Worm (Caenorhabditis elegans) whole organism, young adult: Measurements from ENCODE around the gene srh-42.

ENCODE experiments used
- B0019.2 ChIP-seq: fragments of 200-800 bp; sonication (Bioruptor generic); conservative IDR thresholded peaks from 2 replicates; pipeline ENCODE4 v1.3.6; 2022; ENCODE audit warnings: missing genetic modification reagents, missing genetic modification characterization, missing compliant biosample characterization
- C06A6.2 ChIP-seq: fragments of 200-800 bp; sonication (Bioruptor generic); conservative IDR thresholded peaks from 2 replicates; pipeline ENCODE4 v1.3.6; 2022; ENCODE audit warnings: missing genetic modification characterization, missing compliant biosample characterization
- C17E4.6 ChIP-seq: fragments of 200-800 bp; sonication (Bioruptor generic); IDR thresholded peaks from 2 replicates; pipeline ENCODE4 v1.3.6; 2022; ENCODE audit warnings: missing genetic modification reagents, missing genetic modification characterization, missing compliant biosample characterization
- D2030.7 ChIP-seq: fragments of 200-800 bp; sonication (Bioruptor generic); IDR thresholded peaks from 2 replicates; pipeline ENCODE4 v1.3.6; 2022; ENCODE audit warnings: missing genetic modification reagents, missing genetic modification characterization, missing compliant biosample characterization
- F33H1.4 ChIP-seq: fragments of 200-800 bp; sonication (Bioruptor generic); IDR thresholded peaks from 2 replicates; pipeline ENCODE4 v1.3.6; 2022; ENCODE audit warnings: missing genetic modification reagents, missing genetic modification characterization, missing compliant biosample characterization
- F39B2.1 ChIP-seq: fragments of 200-800 bp; sonication (Bioruptor generic); IDR thresholded peaks from 2 replicates; pipeline ENCODE4 v1.3.6; 2022; ENCODE audit warnings: missing genetic modification reagents, missing genetic modification characterization, missing compliant biosample characterization
- F49E8.2 ChIP-seq: sonication (generic microtip); optimal IDR thresholded peaks from 3 replicates; lab custom pipeline; 2017; ENCODE audit warnings: missing genetic modification characterization, mild to moderate bottlenecking, missing compliant biosample characterization, antibody characterized with exemption, moderate library complexity; ENCODE audit not compliant: insufficient read depth
- K12H6.12 ChIP-seq: fragments of 200-800 bp; sonication (Bioruptor generic); optimal IDR thresholded peaks from 2 replicates; lab custom pipeline; 2018; ENCODE audit warnings: mild to moderate bottlenecking, missing genetic modification characterization, missing compliant biosample characterization
- ZK185.1 ChIP-seq: sonication (generic microtip); optimal IDR thresholded peaks from 2 replicates; lab custom pipeline; 2016; ENCODE audit warnings: mild to moderate bottlenecking, missing genetic modification characterization, missing compliant biosample characterization; ENCODE audit not compliant: poor library complexity, severe bottlenecking
- aptf-2 ChIP-seq: fragments of 200-800 bp; sonication (Bioruptor generic); conservative IDR thresholded peaks from 2 replicates; pipeline ENCODE4 v1.3.6; 2022; ENCODE audit warnings: missing genetic modification reagents, missing genetic modification characterization, missing compliant biosample characterization
- attf-6 ChIP-seq: fragments of 200-800 bp; sonication (Bioruptor generic); IDR thresholded peaks from 2 replicates; pipeline ENCODE4 v1.3.6; 2022; ENCODE audit warnings: missing genetic modification reagents, missing genetic modification characterization, missing compliant biosample characterization
- bed-2 ChIP-seq: fragments of 200-800 bp; sonication (Bioruptor generic); IDR thresholded peaks from 2 replicates; pipeline ENCODE4 v1.3.6; 2022; ENCODE audit warnings: missing genetic modification reagents, missing genetic modification characterization, missing compliant biosample characterization
- cebp-2 ChIP-seq: fragments of 200-800 bp; sonication (Bioruptor generic); IDR thresholded peaks from 2 replicates; pipeline ENCODE4 v1.3.6; 2022; ENCODE audit warnings: missing genetic modification characterization, missing compliant biosample characterization
- ceh-100 ChIP-seq: fragments of 200-800 bp; sonication (Bioruptor generic); IDR thresholded peaks from 2 replicates; pipeline ENCODE4 v1.3.6; 2022; ENCODE audit warnings: missing genetic modification reagents, missing genetic modification characterization, missing compliant biosample characterization
- ceh-40 ChIP-seq: fragments of 200-800 bp; sonication (Bioruptor generic); IDR thresholded peaks from 2 replicates; pipeline ENCODE4 v1.3.6; 2022; ENCODE audit warnings: missing genetic modification characterization, missing compliant biosample characterization
- ceh-91 ChIP-seq: fragments of 200-800 bp; sonication (Bioruptor generic); IDR thresholded peaks from 2 replicates; pipeline ENCODE4 v1.3.6; 2022; ENCODE audit warnings: missing genetic modification reagents, missing genetic modification characterization, missing compliant biosample characterization
- die-1 ChIP-seq: sonication (generic microtip); optimal IDR thresholded peaks from 2 replicates; lab custom pipeline; 2016; ENCODE audit warnings: missing genotype, mild to moderate bottlenecking, missing genetic modification characterization, missing compliant biosample characterization
- dox-1 ChIP-seq: fragments of 200-800 bp; sonication (Bioruptor generic); IDR thresholded peaks from 2 replicates; pipeline ENCODE4 v1.3.6; 2022; ENCODE audit warnings: missing genetic modification reagents, missing genetic modification characterization, missing compliant biosample characterization
- dpl-1 ChIP-seq: fragments of 150-350 bp; optimal IDR thresholded peaks from 2 replicates; lab custom pipeline; 2014; ENCODE audit warnings: missing biosample characterization, missing genetic modification reagents, missing genetic modification characterization
- efl-1 ChIP-seq: fragments of 150-350 bp; optimal IDR thresholded peaks from 2 replicates; lab custom pipeline; 2014; ENCODE audit warnings: missing biosample characterization, missing genetic modification reagents, missing genetic modification characterization
- hlh-26 ChIP-seq: fragments of 200-800 bp; sonication (Bioruptor generic); conservative IDR thresholded peaks from 2 replicates; pipeline ENCODE4 v1.3.6; 2022; ENCODE audit warnings: missing genetic modification reagents, missing genetic modification characterization, missing compliant biosample characterization
- hmg-1.2 ChIP-seq: fragments of 200-800 bp; sonication (Bioruptor generic); IDR thresholded peaks from 2 replicates; pipeline ENCODE4 v1.3.6; 2022; ENCODE audit warnings: missing genetic modification reagents, missing genetic modification characterization, missing compliant biosample characterization
- hsf-1 ChIP-seq: fragments of 200-800 bp; sonication (Bioruptor generic); IDR thresholded peaks from 2 replicates; pipeline ENCODE4 v1.3.6; 2022; ENCODE audit warnings: missing genetic modification reagents, missing genetic modification characterization, missing compliant biosample characterization
- lin-54 ChIP-seq: fragments of 200-800 bp; sonication (Bioruptor generic); optimal IDR thresholded peaks from 2 replicates; lab custom pipeline; 2018; ENCODE audit warnings: mild to moderate bottlenecking, missing genetic modification characterization, missing compliant biosample characterization
- lir-1 ChIP-seq: fragments of 200-800 bp; sonication (Bioruptor generic); conservative IDR thresholded peaks from 2 replicates; pipeline ENCODE4 v1.3.6; 2022; ENCODE audit warnings: missing genetic modification reagents, missing genetic modification characterization, missing compliant biosample characterization
- lsl-1 ChIP-seq: fragments of 200-800 bp; sonication (Bioruptor generic); optimal IDR thresholded peaks from 2 replicates; lab custom pipeline; 2018; ENCODE audit warnings: mild to moderate bottlenecking, missing genetic modification characterization, moderate library complexity, missing compliant biosample characterization
- madf-3 ChIP-seq: fragments of 200-800 bp; sonication (Bioruptor generic); IDR thresholded peaks from 2 replicates; pipeline ENCODE4 v1.3.6; 2022; ENCODE audit warnings: missing genetic modification reagents, missing genetic modification characterization, missing compliant biosample characterization
- madf-6 ChIP-seq: fragments of 200-800 bp; sonication (Bioruptor generic); IDR thresholded peaks from 2 replicates; pipeline ENCODE4 v1.3.6; 2022; ENCODE audit warnings: missing genetic modification reagents, missing genetic modification characterization, missing compliant biosample characterization
- madf-8 ChIP-seq: fragments of 200-800 bp; sonication (Bioruptor generic); conservative IDR thresholded peaks from 2 replicates; pipeline ENCODE4 v1.3.6; 2022; ENCODE audit warnings: missing genetic modification reagents, missing genetic modification characterization, missing compliant biosample characterization
- mcd-1 ChIP-seq: fragments of 200-800 bp; sonication (Bioruptor generic); IDR thresholded peaks from 2 replicates; pipeline ENCODE4 v1.3.6; 2022; ENCODE audit warnings: missing genetic modification reagents, missing genetic modification characterization, missing compliant biosample characterization
- nfyb-1 ChIP-seq: fragments of 200-800 bp; sonication (Bioruptor generic); IDR thresholded peaks from 2 replicates; pipeline ENCODE4 v1.3.6; 2022; ENCODE audit warnings: missing genetic modification reagents, missing genetic modification characterization, missing compliant biosample characterization
- nhr-27 ChIP-seq: fragments of 200-800 bp; sonication (Bioruptor generic); optimal IDR thresholded peaks from 2 replicates; lab custom pipeline; 2018; ENCODE audit warnings: mild to moderate bottlenecking, missing genetic modification characterization, moderate library complexity, missing compliant biosample characterization
- nhr-90 ChIP-seq: sonication (generic microtip); optimal IDR thresholded peaks from 2 replicates; lab custom pipeline; 2016; ENCODE audit warnings: missing genotype, mild to moderate bottlenecking, missing genetic modification characterization, missing compliant biosample characterization
- pbrm-1 ChIP-seq: fragments of 200-800 bp; sonication (Bioruptor generic); IDR thresholded peaks from 2 replicates; pipeline ENCODE4 v1.3.6; 2022; ENCODE audit warnings: missing genetic modification reagents, missing genetic modification characterization, missing compliant biosample characterization
- pha-4 ChIP-seq: fragments of 150-350 bp; sonication (generic microtip); optimal IDR thresholded peaks from 2 replicates; lab custom pipeline; 2014; ENCODE audit warnings: missing biosample characterization, missing genetic modification reagents, missing genetic modification characterization
- rcor-1 ChIP-seq: fragments of 200-800 bp; sonication (Bioruptor generic); IDR thresholded peaks from 2 replicates; pipeline ENCODE4 v1.3.6; 2022; ENCODE audit warnings: missing genetic modification reagents, missing genetic modification characterization, missing compliant biosample characterization
- sea-2 ChIP-seq: fragments of 200-800 bp; sonication (Bioruptor generic); IDR thresholded peaks from 2 replicates; pipeline ENCODE4 v1.3.6; 2022; ENCODE audit warnings: missing genetic modification characterization, missing compliant biosample characterization
- snpc-1.3 ChIP-seq: sonication (generic microtip); optimal IDR thresholded peaks from 2 replicates; lab custom pipeline; 2017; ENCODE audit warnings: missing genetic modification characterization, mild to moderate bottlenecking, missing compliant biosample characterization, antibody characterized with exemption, moderate library complexity, missing genotype, missing genetic modification reagents; ENCODE audit not compliant: insufficient read depth
- sptf-2 ChIP-seq: fragments of 200-800 bp; sonication (Bioruptor generic); optimal IDR thresholded peaks from 2 replicates; lab custom pipeline; 2018; ENCODE audit warnings: mild to moderate bottlenecking, missing genetic modification characterization, missing compliant biosample characterization
- tlf-1 ChIP-seq: fragments of 200-800 bp; sonication (Bioruptor generic); optimal IDR thresholded peaks from 2 replicates; lab custom pipeline; 2018; ENCODE audit warnings: mild to moderate bottlenecking, missing genetic modification characterization, missing compliant biosample characterization
- xnd-1 ChIP-seq: sonication (generic microtip); optimal IDR thresholded peaks from 2 replicates; lab custom pipeline; 2016; ENCODE audit warnings: missing genotype, missing genetic modification reagents, missing genetic modification characterization, missing compliant biosample characterization
- ztf-18 ChIP-seq: sonication (generic microtip); optimal IDR thresholded peaks from 2 replicates; lab custom pipeline; 2016; ENCODE audit warnings: missing genotype, mild to moderate bottlenecking, missing genetic modification characterization, missing compliant biosample characterization
- ztf-25 ChIP-seq: fragments of 200-800 bp; sonication (Bioruptor generic); IDR thresholded peaks from 2 replicates; pipeline ENCODE4 v1.3.6; 2022; ENCODE audit warnings: missing genetic modification reagents, missing genetic modification characterization, missing compliant biosample characterization
- ztf-26 ChIP-seq: sonication (generic microtip); optimal IDR thresholded peaks from 2 replicates; lab custom pipeline; 2017; ENCODE audit warnings: missing genetic modification characterization, missing compliant biosample characterization
- ztf-28 ChIP-seq: fragments of 200-800 bp; sonication (Bioruptor generic); IDR thresholded peaks from 2 replicates; pipeline ENCODE4 v1.3.6; 2022; ENCODE audit warnings: missing genetic modification reagents, missing genetic modification characterization, missing compliant biosample characterization

Gene srh-42

ce11 chrII:14247748-14248502 lies 40.9 kb downstream of the srh-42 start (continued):
- no peak for TF ChIP-seq F33H1.4 (GFP tag; lab: Robert Waterston, UW)
- TF ChIP-seq hmg-1.2 (GFP tag; lab: Robert Waterston, UW): 0 out of 2 replicates have a peak, but pooled peaks have one; percentile 26
- TF ChIP-seq ZK185.1 (tag; lab: Kevin White, UChicago): no peak
- TF ChIP-seq nhr-27: no peak
- no peak for TF ChIP-seq C17E4.6
- TF ChIP-seq nhr-90 (tag; lab: Kevin White, UChicago): no peak
- no peak for TF ChIP-seq tlf-1 (GFP tag; lab: Kevin White, UChicago)
- no peak for TF ChIP-seq F39B2.1 (GFP tag; lab: Robert Waterston, UW)
- no peak for TF ChIP-seq K12H6.12 (tag; lab: Kevin White, UChicago)
- no peak for TF ChIP-seq ztf-28 (GFP tag; lab: Robert Waterston, UW)
- no peak for TF ChIP-seq hlh-26 (GFP tag; lab: Robert Waterston, UW)
- TF ChIP-seq sptf-2 (GFP tag; lab: Kevin White, UChicago): no peak
- peak; percentile 18 for TF ChIP-seq die-1 (tag; lab: Kevin White, UChicago)
- peak; percentile 54; the same call in 1 of the 2 replicates for TF ChIP-seq nfyb-1 (GFP tag; lab: Robert Waterston, UW)
- TF ChIP-seq C06A6.2 (GFP tag; lab: Robert Waterston, UW): no peak
- no peak for TF ChIP-seq ztf-26

- TF ChIP-seq dpl-1 (GFP tag; lab: Kevin White, UChicago) (peak; percentile 63), mcd-1 (GFP tag; lab: Robert Waterston, UW) (peak; percentile 58; the same call in 1 of the 2 replicates), D2030.7 (peak; percentile 92), madf-3 (GFP tag; lab: Robert Waterston, UW) (peak; percentile 65; the same call in 1 of the 2 replicates), snpc-1.3 (tag; lab: Kevin White, UChicago) (peak; percentile 53), xnd-1 (tag; lab: Kevin White, UChicago) (peak; percentile 92), tlf-1 (GFP tag; lab: Kevin White, UChicago) (peak; percentile 77), cebp-2 (GFP tag; lab: Robert Waterston, UW) (no peak), F49E8.2 (tag; lab: Kevin White, UChicago) (peak; percentile 1), dox-1 (GFP tag; lab: Robert Waterston, UW) (peak; percentile 85), nfyb-1 (GFP tag; lab: Robert Waterston, UW) (no peak), ztf-25 (no peak), rcor-1 (peak; percentile 48), madf-8 (peak; percentile 94), C17E4.6 (0 out of 2 replicates have a peak, but pooled peaks have one; percentile 45), ztf-18 (peak; percentile 56), sea-2 (GFP tag; lab: Robert Waterston, UW) (no peak), nhr-90 (tag; lab: Kevin White, UChicago) (no peak), aptf-2 (GFP tag; lab: Robert Waterston, UW) (no peak), efl-1 (GFP tag; lab: Kevin White, UChicago) (peak; percentile 88), ceh-40 (GFP tag; lab: Robert Waterston, UW) (no peak), pha-4 (tag; lab: Kevin White, UChicago) (no peak), lir-1 (GFP tag; lab: Robert Waterston, UW) (0 out of 2 replicates have a peak, but pooled peaks have one; percentile 33), madf-6 (GFP tag; lab: Robert Waterston, UW) (peak; percentile 98), ceh-100 (GFP tag; lab: Robert Waterston, UW) (0 out of 2 replicates have a peak, but pooled peaks have one; percentile 33), die-1 (tag; lab: Kevin White, UChicago) (no peak), hmg-1.2 (GFP tag; lab: Robert Waterston, UW) (peak; percentile 54), pbrm-1 (GFP tag; lab: Robert Waterston, UW) (no peak), ceh-91 (GFP tag; lab: Robert Waterston, UW) (peak; percentile 92), B0019.2 (GFP tag; lab: Robert Waterston, UW) (peak; percentile 74), bed-2 (GFP tag; lab: Robert Waterston, UW) (no peak), lin-54 (GFP tag; lab: Kevin White, UChicago) (peak; percentile 89), hsf-1 (GFP tag; lab: Robert Waterston, UW) (peak; percentile 57; the same call in 1 of the 2 replicates), lsl-1 (GFP tag; lab: Kevin White, UChicago) (peak; percentile 98), attf-6 (GFP tag; lab: Robert Waterston, UW) (peak; percentile 56; the same call in 1 of the 2 replicates)
Measured at ce11 chrII:14247227-14247626, 41.6 kb downstream of the srh-42 start.
